Worm (Caenorhabditis elegans): ENCODE results near the gene Y47D3A.32.

ce11 chrIII:11231408-11231807, 20.8 kb upstream of the Y47D3A.32 start:
- TF ChIP-seq nhr-11 (tag; optimal IDR thresholded peaks at IDR 0.05) = no peak
- TF ChIP-seq nhr-28 (tag; optimal IDR thresholded peaks at IDR 0.05) = no peak
- TF ChIP-seq lin-15B (tag; optimal IDR thresholded peaks at IDR 0.05) = no peak
- no peak for TF ChIP-seq cey-2 (tag; optimal IDR thresholded peaks at IDR 0.05; ENCODE audit: borderline replicate concordance, insufficient read depth)
- TF ChIP-seq ceh-28 (tag; optimal IDR thresholded peaks at IDR 0.05) = peak; percentile 69
- TF ChIP-seq unc-62 (GFP tag; optimal IDR thresholded peaks at IDR 0.05 in 1 of 2) = no peak
- no peak for TF ChIP-seq unc-62 (tag; optimal IDR thresholded peaks at IDR 0.05)

Data from whole organism, L4 larva.